Worm (Caenorhabditis elegans) whole organism, L2 larva: Measurements from ENCODE around the gene ZC443.4.

Experiments used
- C34F6.9 ChIP-seq: fragments of 150-350 bp; optimal IDR thresholded peaks from 2 replicates; lab custom pipeline; 2014; ENCODE audit warnings: missing biosample characterization, missing genetic modification characterization
- F13H6.1 ChIP-seq: sonication (generic microtip); optimal IDR thresholded peaks from 2 replicates; lab custom pipeline; 2016; ENCODE audit warnings: missing genetic modification characterization, missing compliant biosample characterization
- R02D3.7 ChIP-seq: fragments of 150-350 bp; optimal IDR thresholded peaks from 2 replicates; lab custom pipeline; 2014; ENCODE audit warnings: missing biosample characterization, missing genetic modification characterization
- Y55F3AM.14 ChIP-seq: fragments of 200-800 bp; sonication (Bioruptor generic); optimal IDR thresholded peaks from 2 replicates; lab custom pipeline; 2018; ENCODE audit warnings: mild to moderate bottlenecking, missing genetic modification characterization, missing compliant biosample characterization
- alr-1 ChIP-seq: fragments of 150-350 bp; optimal IDR thresholded peaks from 2 replicates; lab custom pipeline; 2014; ENCODE audit warnings: missing biosample characterization, missing genetic modification characterization
- aly-2 ChIP-seq: fragments of 150-350 bp; optimal IDR thresholded peaks from 2 replicates; lab custom pipeline; 2014; ENCODE audit warnings: missing biosample characterization, missing genetic modification characterization
- ama-1 ChIP-seq: fragments of 150-350 bp; optimal IDR thresholded peaks from 2 replicates; lab custom pipeline; 2018; ENCODE audit warnings: inconsistent platforms
- blmp-1 ChIP-seq: sonication (generic microtip); optimal IDR thresholded peaks from 2 replicates; lab custom pipeline; 2017; ENCODE audit warnings: missing genetic modification characterization, mild to moderate bottlenecking, missing compliant biosample characterization, antibody characterized with exemption, moderate library complexity; ENCODE audit not compliant: insufficient read depth
- ceh-16 ChIP-seq: fragments of 150-350 bp; optimal IDR thresholded peaks from 2 replicates; lab custom pipeline; 2014; ENCODE audit warnings: missing biosample characterization, missing genetic modification characterization
- ceh-82 ChIP-seq: fragments of 150-350 bp; optimal IDR thresholded peaks from 2 replicates; lab custom pipeline; 2014; ENCODE audit warnings: missing biosample characterization, missing genetic modification characterization
- crh-2 ChIP-seq: sonication (generic microtip); optimal IDR thresholded peaks from 2 replicates; lab custom pipeline; 2017; ENCODE audit warnings: missing biosample characterization, missing genetic modification characterization
- egl-27 ChIP-seq: sonication (generic microtip); optimal IDR thresholded peaks from 3 replicates; lab custom pipeline; 2017; ENCODE audit warnings: missing biosample characterization, missing genetic modification reagents, missing genetic modification characterization
- elt-1 ChIP-seq: fragments of 150-350 bp; optimal IDR thresholded peaks from 2 replicates; lab custom pipeline; 2014; ENCODE audit warnings: missing biosample characterization, missing genetic modification characterization
- fos-1 ChIP-seq: fragments of 150-350 bp; optimal IDR thresholded peaks from 2 replicates; lab custom pipeline; 2014; ENCODE audit warnings: missing biosample characterization, missing genetic modification characterization
- gmeb-1 ChIP-seq: fragments of 150-350 bp; optimal IDR thresholded peaks from 2 replicates; lab custom pipeline; 2014; ENCODE audit warnings: missing biosample characterization, missing genetic modification characterization
- lin-11 ChIP-seq: fragments of 150-350 bp; sonication (generic microtip); optimal IDR thresholded peaks from 2 replicates; lab custom pipeline; 2014; ENCODE audit warnings: missing biosample characterization, missing genetic modification characterization, inconsistent platforms, mixed read lengths
- lin-13 ChIP-seq: fragments of 150-350 bp; optimal IDR thresholded peaks from 2 replicates; lab custom pipeline; 2014; ENCODE audit warnings: missing biosample characterization, missing genetic modification reagents, missing genetic modification characterization
- lin-39 ChIP-seq: fragments of 150-350 bp; optimal IDR thresholded peaks from 2 replicates; lab custom pipeline; 2014; ENCODE audit warnings: missing biosample characterization, missing genetic modification reagents, missing genetic modification characterization
- lsy-2 ChIP-seq, 2 experiments: fragments of 150-350 bp in 1 of 2; sonication (generic microtip) in 1 of 2; optimal IDR thresholded peaks; 2 replicates each; lab custom pipeline; 2014 to 2017; ENCODE audit warnings: missing biosample characterization in 2 of 2, missing genetic modification characterization in 2 of 2
- mab-5 ChIP-seq: fragments of 150-350 bp; optimal IDR thresholded peaks from 2 replicates; lab custom pipeline; 2014; ENCODE audit warnings: missing biosample characterization, missing genetic modification characterization
- mdl-1 ChIP-seq, 2 experiments: fragments of 150-350 bp in 1 of 2; sonication (generic microtip) in 1 of 2; optimal IDR thresholded peaks; 2 replicates each; lab custom pipeline; 2017; ENCODE audit warnings: missing biosample characterization in 2 of 2, missing genetic modification characterization in 2 of 2
- nhr-10 ChIP-seq: sonication (generic microtip); optimal IDR thresholded peaks from 2 replicates; lab custom pipeline; 2017; ENCODE audit warnings: missing biosample characterization, missing genetic modification characterization
- nhr-12 ChIP-seq: fragments of 150-350 bp; optimal IDR thresholded peaks from 2 replicates; lab custom pipeline; 2014; ENCODE audit warnings: missing biosample characterization, missing genetic modification characterization
- nhr-129 ChIP-seq: fragments of 150-350 bp; optimal IDR thresholded peaks from 2 replicates; lab custom pipeline; 2014; ENCODE audit warnings: missing biosample characterization, missing genetic modification characterization
- nhr-23 ChIP-seq: fragments of 150-350 bp; optimal IDR thresholded peaks from 2 replicates; lab custom pipeline; 2014; ENCODE audit warnings: missing biosample characterization, missing genetic modification reagents, missing genetic modification characterization
- nhr-25 ChIP-seq: fragments of 150-350 bp; sonication (generic microtip); optimal IDR thresholded peaks from 3 replicates; lab custom pipeline; 2014; ENCODE audit warnings: missing biosample characterization, missing genetic modification characterization
- nhr-6 ChIP-seq: fragments of 150-350 bp; optimal IDR thresholded peaks from 2 replicates; lab custom pipeline; 2014; ENCODE audit warnings: missing biosample characterization, missing genetic modification characterization
- nhr-77 ChIP-seq: fragments of 150-350 bp; optimal IDR thresholded peaks from 2 replicates; lab custom pipeline; 2014; ENCODE audit warnings: missing biosample characterization, missing genetic modification characterization
- peb-1 ChIP-seq: fragments of 150-350 bp; optimal IDR thresholded peaks from 2 replicates; lab custom pipeline; 2014; ENCODE audit warnings: missing biosample characterization, missing genetic modification characterization
- sem-4 ChIP-seq: fragments of 150-350 bp; optimal IDR thresholded peaks from 2 replicates; lab custom pipeline; 2014; ENCODE audit warnings: missing biosample characterization, missing genetic modification reagents, missing genetic modification characterization
- sma-9 ChIP-seq, 2 experiments: fragments of 150-350 bp in 1 of 2; sonication (generic microtip) in 1 of 2; optimal IDR thresholded peaks; 2 replicates each; lab custom pipeline; 2014 to 2016; ENCODE audit warnings: missing genetic modification characterization in 2 of 2, mild to moderate bottlenecking in 1 of 2, missing biosample characterization in 1 of 2, missing compliant biosample characterization in 1 of 2, missing genetic modification reagents in 1 of 2, moderate library complexity in 1 of 2
- snpc-4 ChIP-seq: fragments of 150-350 bp; optimal IDR thresholded peaks from 2 replicates; lab custom pipeline; 2014; ENCODE audit warnings: missing biosample characterization, missing genetic modification characterization
- unc-39 ChIP-seq: fragments of 150-350 bp; optimal IDR thresholded peaks from 2 replicates; lab custom pipeline; 2014; ENCODE audit warnings: missing biosample characterization, missing genetic modification characterization
- unc-55 ChIP-seq: fragments of 150-350 bp; sonication (generic microtip); optimal IDR thresholded peaks from 3 replicates; lab custom pipeline; 2014; ENCODE audit warnings: missing biosample characterization, missing genetic modification reagents, missing genetic modification characterization
- unc-62 ChIP-seq: fragments of 150-350 bp; optimal IDR thresholded peaks from 2 replicates; lab custom pipeline; 2014; ENCODE audit warnings: missing biosample characterization, missing genetic modification reagents, missing genetic modification characterization
- zag-1 ChIP-seq: fragments of 150-350 bp; optimal IDR thresholded peaks from 2 replicates; lab custom pipeline; 2014; ENCODE audit warnings: missing biosample characterization, missing genetic modification characterization
- ztf-1 ChIP-seq: fragments of 200-800 bp; sonication (Bioruptor generic); conservative IDR thresholded peaks from 2 replicates; pipeline ENCODE4 v1.3.6; 2022; ENCODE audit warnings: missing genetic modification characterization, missing compliant biosample characterization
- ztf-4 ChIP-seq: fragments of 150-350 bp; optimal IDR thresholded peaks from 2 replicates; lab custom pipeline; 2014; ENCODE audit warnings: missing biosample characterization, missing genetic modification characterization

The ZC443.4 gene

DNA sequence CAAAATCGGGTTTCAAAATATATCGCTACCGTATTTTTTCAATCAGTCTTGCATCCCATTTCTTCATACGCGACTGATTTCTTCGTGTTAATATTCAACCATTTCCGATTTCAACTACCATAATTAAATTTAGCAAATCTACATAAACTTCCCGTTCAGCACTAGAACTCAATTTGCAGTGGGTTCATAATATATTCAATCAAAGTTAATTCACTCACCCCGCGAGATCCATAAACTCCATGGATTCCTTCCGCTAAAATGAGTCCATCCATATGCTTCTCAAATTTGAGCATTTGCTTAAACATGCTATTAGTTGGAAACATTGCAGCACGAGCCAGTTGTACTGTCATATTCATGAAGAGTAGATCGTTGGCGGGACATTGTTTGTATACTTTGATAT is 1.2 kb downstream of the ZC443.4 start:
- no peak for TF ChIP-seq nhr-25
- no peak for TF ChIP-seq unc-39
- TF ChIP-seq blmp-1 (tag; lab: Kevin White, UChicago) = no peak
- no peak for TF ChIP-seq Y55F3AM.14
- TF ChIP-seq nhr-23 (tag; lab: Kevin White, UChicago) = no peak
- no peak for TF ChIP-seq sem-4
- TF ChIP-seq unc-55 (GFP tag; lab: Kevin White, UChicago) = no peak
- no peak for TF ChIP-seq mab-5 (tag; lab: Kevin White, UChicago)
- TF ChIP-seq alr-1 = no peak
- TF ChIP-seq elt-1 (tag; lab: Kevin White, UChicago) = no peak
- no peak for TF ChIP-seq nhr-6 (tag; lab: Kevin White, UChicago)
- no peak for TF ChIP-seq R02D3.7
- TF ChIP-seq ceh-82 = no peak
- no peak for TF ChIP-seq lsy-2 (tag; optimal IDR thresholded peaks at IDR 0.05; lab: Kevin White, UChicago)
- TF ChIP-seq fos-1 (tag; lab: Kevin White, UChicago) = no peak
- no peak for TF ChIP-seq lin-13 (GFP tag; lab: Kevin White, UChicago)
- no peak for TF ChIP-seq unc-62 (GFP tag; lab: Kevin White, UChicago)

DNA sequence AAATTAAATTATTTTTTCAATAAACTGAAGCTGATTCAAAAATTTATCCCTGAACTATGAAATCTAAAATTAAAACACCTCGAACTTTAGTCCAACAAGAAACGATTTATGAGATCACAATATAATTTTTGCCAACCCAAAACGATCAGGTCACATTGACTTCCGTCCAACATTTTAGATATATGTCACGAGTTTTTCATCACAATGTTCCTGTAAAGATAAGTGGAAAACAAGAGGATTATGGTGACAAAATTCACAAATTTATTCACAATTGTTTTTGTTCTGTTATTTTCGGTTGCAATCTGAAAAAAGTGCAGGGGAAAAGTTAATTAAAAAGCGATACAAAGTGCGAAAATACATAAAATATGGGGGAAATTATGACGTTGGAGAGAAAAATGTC is 3.0 kb downstream of the ZC443.4 start:
- TF ChIP-seq nhr-129 (tag; lab: Kevin White, UChicago) = no peak
- peak; percentile 10 for TF ChIP-seq ztf-4
- TF ChIP-seq sma-9 (GFP tag; optimal IDR thresholded peaks at IDR 0.05; lab: Kevin White, UChicago) = no peak
- no peak for TF ChIP-seq sma-9 (tag; optimal IDR thresholded peaks at IDR 0.05; lab: Kevin White, UChicago)
- TF ChIP-seq lin-13 (GFP tag; lab: Kevin White, UChicago) = no peak
- TF ChIP-seq sem-4 = peak; percentile 19

DNA sequence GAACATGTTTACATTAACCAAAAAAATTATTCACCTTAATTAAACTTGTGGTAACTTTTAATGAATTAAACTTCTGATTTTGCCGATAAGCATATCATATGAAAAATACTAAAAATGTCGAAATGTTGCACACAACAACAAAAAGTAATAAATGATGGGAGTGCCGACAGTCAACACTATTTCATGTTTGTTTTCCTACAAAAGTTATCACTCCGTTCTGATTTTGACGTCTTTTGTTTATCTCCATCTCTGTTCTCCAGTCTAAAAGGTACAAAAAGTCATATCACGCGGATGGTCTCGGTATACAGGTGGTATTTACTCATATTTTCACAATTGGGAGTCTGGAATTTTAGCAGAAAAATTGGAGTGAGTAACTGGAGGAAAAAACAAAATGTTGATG is 4.3 kb downstream of the ZC443.4 start:
- no peak for TF ChIP-seq nhr-12
- TF ChIP-seq mdl-1 (tag; optimal IDR thresholded peaks at IDR 0.05; lab: Kevin White, UChicago) = no peak
- no peak for TF ChIP-seq ceh-16
- no peak for TF ChIP-seq ama-1 (lab: Kevin White, UChicago)

DNA sequence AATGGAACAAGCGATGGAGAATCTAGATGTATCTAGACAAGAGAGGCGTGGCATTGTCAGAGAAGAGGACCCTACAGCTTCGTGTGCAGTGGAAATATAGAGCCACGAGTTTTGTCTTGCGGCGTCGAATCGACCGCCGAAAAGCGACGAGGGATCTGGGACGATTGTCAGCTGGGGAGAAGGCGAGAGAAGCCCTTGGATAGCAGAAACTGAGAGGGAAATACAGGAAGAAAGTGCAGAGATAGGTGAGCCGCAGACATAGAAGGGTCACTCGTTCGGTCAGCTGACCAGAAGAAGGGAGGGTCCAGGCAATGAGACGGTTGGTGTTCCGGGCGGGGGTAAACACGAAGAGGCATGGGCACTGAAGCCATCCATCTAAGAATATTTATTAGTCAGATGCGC is 5.2 kb downstream of the ZC443.4 start:
- peak; percentile 64 for TF ChIP-seq egl-27 (tag; lab: Kevin White, UChicago)
- TF ChIP-seq nhr-10 (tag; lab: Kevin White, UChicago) = no peak
- TF ChIP-seq unc-55 (GFP tag; lab: Kevin White, UChicago) = peak; percentile 42
- peak; percentile 84 for TF ChIP-seq nhr-129 (tag; lab: Kevin White, UChicago)
- peak; percentile 88 for TF ChIP-seq C34F6.9
- peak; percentile 4 for TF ChIP-seq unc-39
- TF ChIP-seq nhr-77 (tag; lab: Kevin White, UChicago) = no peak
- peak; percentile 86 for TF ChIP-seq mab-5 (tag; lab: Kevin White, UChicago)
- TF ChIP-seq lin-13 (GFP tag; lab: Kevin White, UChicago) = peak; percentile 40
- TF ChIP-seq ztf-1 (GFP tag; lab: Robert Waterston, UW) = no peak
- no peak for TF ChIP-seq aly-2
- peak; percentile 12 for TF ChIP-seq gmeb-1 (tag; lab: Kevin White, UChicago)
- no peak for TF ChIP-seq peb-1 (tag; lab: Kevin White, UChicago)
- peak; percentile 60 for TF ChIP-seq sem-4
- peak; percentile 69 for TF ChIP-seq Y55F3AM.14
- peak; percentile 77 for TF ChIP-seq lin-11
- no peak for TF ChIP-seq ceh-16
- no peak for TF ChIP-seq unc-62 (GFP tag; lab: Kevin White, UChicago)
- peak; percentile 63 for TF ChIP-seq ztf-4
- peak; percentile 40 for TF ChIP-seq zag-1
- TF ChIP-seq snpc-4 (tag; lab: Kevin White, UChicago) = peak; percentile 55
- TF ChIP-seq lsy-2 (tag; optimal IDR thresholded peaks at IDR 0.05; lab: Kevin White, UChicago) = peak in 1 of 2 experiments; percentile 79
- TF ChIP-seq sma-9 (GFP tag; optimal IDR thresholded peaks at IDR 0.05; lab: Kevin White, UChicago) = peak; percentile 87
- no peak for TF ChIP-seq sma-9 (tag; optimal IDR thresholded peaks at IDR 0.05; lab: Kevin White, UChicago)
- TF ChIP-seq crh-2 (tag; lab: Kevin White, UChicago) = peak; percentile 7
- TF ChIP-seq lin-39 = peak; percentile 32
- TF ChIP-seq mdl-1 (tag; optimal IDR thresholded peaks at IDR 0.05; lab: Kevin White, UChicago) = peak; percentile 14 to 65
- TF ChIP-seq F13H6.1 = peak; percentile 91
- TF ChIP-seq alr-1 = no peak
